Fruit fly (Drosophila melanogaster): ENCODE results near the gene Rac1.

The Rac1 gene

dm6 chr3L:1295693-1296092 is 6.8 kb downstream of the Rac1 start, which contains the start of gene Rabex-5 (continued):
- TF ChIP-seq vnd (GFP tag; IDR thresholded peaks at IDR 0.05; ENCODE audit: partially characterized antibody), result peak; percentile 73
- no peak for TF ChIP-seq Usf (GFP tag; optimal IDR thresholded peaks at IDR 0.05)
- peak; percentile 85 for TF ChIP-seq unc-4 (GFP tag; IDR thresholded peaks at IDR 0.05; ENCODE audit: partially characterized antibody)
- TF ChIP-seq zf30C (GFP tag; optimal IDR thresholded peaks at IDR 0.05), result no peak
- TF ChIP-seq CG15514 (GFP tag; optimal IDR thresholded peaks at IDR 0.05), result peak; percentile 100
- TF ChIP-seq ato (GFP tag; IDR thresholded peaks at IDR 0.05; ENCODE audit: partially characterized antibody), result peak; percentile 68
- TF ChIP-seq CG9609 (GFP tag; optimal IDR thresholded peaks at IDR 0.05), result no peak
- peak; percentile 34 for TF ChIP-seq Hsf (GFP tag; optimal IDR thresholded peaks at IDR 0.05)
- TF ChIP-seq gsb-n (tag; optimal IDR thresholded peaks at IDR 0.05), result no peak
- no peak for TF ChIP-seq Lpt (GFP tag; optimal IDR thresholded peaks at IDR 0.05)
- TF ChIP-seq CG34376 (GFP tag; optimal IDR thresholded peaks at IDR 0.05), result peak; percentile 34
- no peak for TF ChIP-seq Spps (tag; optimal IDR thresholded peaks at IDR 0.05)
- TF ChIP-seq CG10565 (GFP tag; optimal IDR thresholded peaks at IDR 0.05), result no peak
- TF ChIP-seq CG12071 (GFP tag; optimal IDR thresholded peaks at IDR 0.05), result no peak
- no peak for TF ChIP-seq PHDP (tag; optimal IDR thresholded peaks at IDR 0.05)
- peak; percentile 63 for TF ChIP-seq Ets97D (GFP tag; optimal IDR thresholded peaks at IDR 0.05)
- no peak for TF ChIP-seq CG4328 (GFP tag; optimal IDR thresholded peaks at IDR 0.05)
- TF ChIP-seq CG15011 (GFP tag; optimal IDR thresholded peaks at IDR 0.05), result no peak
- no peak for TF ChIP-seq cad (GFP tag; optimal IDR thresholded peaks at IDR 0.05)
- no peak for TF ChIP-seq CG32767 (GFP tag; IDR thresholded peaks at IDR 0.05)
- TF ChIP-seq her (GFP tag; optimal IDR thresholded peaks at IDR 0.05), result peak; percentile 65
- peak; percentile 62 for TF ChIP-seq YL-1 (GFP tag; optimal IDR thresholded peaks at IDR 0.05)
- no peak for TF ChIP-seq fd64A (GFP tag; optimal IDR thresholded peaks at IDR 0.05)
- TF ChIP-seq D19B (GFP tag; optimal IDR thresholded peaks at IDR 0.05), result no peak
- TF ChIP-seq ken (GFP tag; IDR thresholded peaks at IDR 0.05), result no peak
- TF ChIP-seq CG11456 (GFP tag; IDR thresholded peaks at IDR 0.05), result peak; percentile 55; the same call in 1 of the 3 replicates
- TF ChIP-seq HmgZ (tag; optimal IDR thresholded peaks at IDR 0.05), result peak; percentile 78
- no peak for TF ChIP-seq prd (optimal IDR thresholded peaks at IDR 0.05)
- peak; percentile 20; the same call in 1 of the 3 replicates for TF ChIP-seq prd (GFP tag; IDR thresholded peaks at IDR 0.05)
- peak; percentile 31 for TF ChIP-seq CG10654 (GFP tag; optimal IDR thresholded peaks at IDR 0.05)
- TF ChIP-seq CG16815 (GFP tag; optimal IDR thresholded peaks at IDR 0.05), result no peak
- peak; percentile 73 for TF ChIP-seq CG1603 (tag; optimal IDR thresholded peaks at IDR 0.05)
- TF ChIP-seq Bgb (GFP tag; IDR thresholded peaks at IDR 0.05; ENCODE audit: partially characterized antibody), result peak; percentile 90
- TF ChIP-seq mld (GFP tag; IDR thresholded peaks at IDR 0.05; ENCODE audit: partially characterized antibody), result peak; percentile 66; the same call in 2 of the 3 replicates
- TF ChIP-seq CG9215 (GFP tag; IDR thresholded peaks at IDR 0.05), result no peak
- no peak for TF ChIP-seq insv (GFP tag; optimal IDR thresholded peaks at IDR 0.05)
- TF ChIP-seq twi (tag; optimal IDR thresholded peaks at IDR 0.05), result peak; percentile 36
- TF ChIP-seq hbn (GFP tag; IDR thresholded peaks at IDR 0.05; ENCODE audit: partially characterized antibody), result peak; percentile 78
- peak; percentile 37 for TF ChIP-seq chn (GFP tag; optimal IDR thresholded peaks at IDR 0.05)
- TF ChIP-seq nmo (GFP tag; optimal IDR thresholded peaks at IDR 0.05), result peak; percentile 58
- TF ChIP-seq CG8388 (GFP tag; optimal IDR thresholded peaks at IDR 0.05), result no peak
- peak; percentile 86 for TF ChIP-seq Scr (GFP tag; IDR thresholded peaks at IDR 0.05; ENCODE audit: partially characterized antibody)
- no peak for TF ChIP-seq CG12942 (GFP tag; optimal IDR thresholded peaks at IDR 0.05)
- no peak for TF ChIP-seq yki (optimal IDR thresholded peaks at IDR 0.05)
- TF ChIP-seq CG4820 (GFP tag; optimal IDR thresholded peaks at IDR 0.05), result no peak
- no peak for TF ChIP-seq ssp (GFP tag; IDR thresholded peaks at IDR 0.05)
- no peak for TF ChIP-seq CG12104 (GFP tag; optimal IDR thresholded peaks at IDR 0.05)
- TF ChIP-seq fu2 (GFP tag; optimal IDR thresholded peaks at IDR 0.05), result peak; percentile 27
- peak; percentile 14 for TF ChIP-seq Meics (GFP tag; optimal IDR thresholded peaks at IDR 0.05)
- no peak for TF ChIP-seq CG12219 (GFP tag; optimal IDR thresholded peaks at IDR 0.05)
- TF ChIP-seq Dfd (GFP tag; optimal IDR thresholded peaks at IDR 0.05), result no peak

Data from whole organism, embryonic.